Worm (Caenorhabditis elegans) whole organism, mixed stage, embryonic: Measurements from ENCODE around the gene C14C10.1.

Source experiments
- M03D4.4 ChIP-seq: sonication (generic microtip); optimal IDR thresholded peaks from 2 replicates; lab custom pipeline; 2017; ENCODE audit warnings: mild to moderate bottlenecking, missing genetic modification characterization, missing compliant biosample characterization
- bed-3 ChIP-seq: fragments of 200-800 bp; sonication (Bioruptor generic); optimal IDR thresholded peaks from 3 replicates; lab custom pipeline; 2018; ENCODE audit warnings: mild to moderate bottlenecking, missing genetic modification characterization, moderate library complexity, missing compliant biosample characterization
- blmp-1 ChIP-seq: fragments of 150-350 bp; optimal IDR thresholded peaks from 2 replicates; lab custom pipeline; 2014; ENCODE audit warnings: missing biosample characterization, missing genetic modification characterization
- ceh-39 ChIP-seq: fragments of 150-350 bp; optimal IDR thresholded peaks from 2 replicates; lab custom pipeline; 2014; ENCODE audit warnings: missing biosample characterization, missing genetic modification characterization
- ceh-43 ChIP-seq: fragments of 200-800 bp; sonication (Bioruptor generic); optimal IDR thresholded peaks from 2 replicates; lab custom pipeline; 2018; ENCODE audit warnings: mild to moderate bottlenecking, missing genetic modification characterization, moderate library complexity, missing compliant biosample characterization
- ceh-83 ChIP-seq: fragments of 200-800 bp; sonication (Bioruptor generic); optimal IDR thresholded peaks from 2 replicates; lab custom pipeline; 2018; ENCODE audit warnings: mild to moderate bottlenecking, missing genetic modification characterization, missing compliant biosample characterization
- ces-1 ChIP-seq: fragments of 150-350 bp; optimal IDR thresholded peaks from 2 replicates; lab custom pipeline; 2014; ENCODE audit warnings: missing biosample characterization, missing genetic modification reagents, missing genetic modification characterization
- cnd-1 ChIP-seq: fragments of 200-800 bp; sonication (Bioruptor generic); optimal IDR thresholded peaks from 2 replicates; lab custom pipeline; 2018; ENCODE audit warnings: mild to moderate bottlenecking, missing genetic modification characterization, missing compliant biosample characterization
- drap-1 ChIP-seq: fragments of 200-800 bp; sonication (Bioruptor generic); optimal IDR thresholded peaks from 3 replicates; lab custom pipeline; 2018; ENCODE audit warnings: mild to moderate bottlenecking, missing genetic modification characterization, missing compliant biosample characterization
- elt-1 ChIP-seq: sonication (generic microtip); optimal IDR thresholded peaks from 2 replicates; lab custom pipeline; 2017; ENCODE audit warnings: missing genetic modification characterization, mild to moderate bottlenecking, missing compliant biosample characterization, antibody characterized with exemption, moderate library complexity, borderline replicate concordance; ENCODE audit not compliant: insufficient read depth
- elt-3 ChIP-seq: fragments of 150-350 bp; optimal IDR thresholded peaks from 2 replicates; lab custom pipeline; 2014; ENCODE audit warnings: missing biosample characterization, missing genetic modification characterization
- flh-1 ChIP-seq: fragments of 200-800 bp; sonication (Bioruptor generic); optimal IDR thresholded peaks from 2 replicates; lab custom pipeline; 2018; ENCODE audit warnings: mild to moderate bottlenecking, missing genetic modification characterization, moderate library complexity, missing compliant biosample characterization
- ham-2 ChIP-seq: fragments of 200-800 bp; sonication (Bioruptor generic); optimal IDR thresholded peaks from 2 replicates; lab custom pipeline; 2018; ENCODE audit warnings: mild to moderate bottlenecking, missing genetic modification characterization, missing compliant biosample characterization
- hlh-1 ChIP-seq: fragments of 150-350 bp; optimal IDR thresholded peaks from 2 replicates; lab custom pipeline; 2014; ENCODE audit warnings: missing biosample characterization, missing genetic modification reagents, missing genetic modification characterization
- lin-13 ChIP-seq: fragments of 150-350 bp; optimal IDR thresholded peaks from 2 replicates; lab custom pipeline; 2014; ENCODE audit warnings: missing biosample characterization, missing genetic modification characterization
- lin-32 ChIP-seq: fragments of 200-800 bp; sonication (Bioruptor generic); optimal IDR thresholded peaks from 2 replicates; lab custom pipeline; 2018; ENCODE audit warnings: mild to moderate bottlenecking, missing genetic modification characterization, missing compliant biosample characterization
- lsy-2 ChIP-seq: fragments of 150-350 bp; optimal IDR thresholded peaks from 2 replicates; lab custom pipeline; 2014; ENCODE audit warnings: missing biosample characterization, missing genetic modification characterization
- mab-5 ChIP-seq: fragments of 150-350 bp; optimal IDR thresholded peaks from 2 replicates; lab custom pipeline; 2014; ENCODE audit warnings: missing biosample characterization, missing genetic modification characterization
- mep-1 ChIP-seq: fragments of 150-350 bp; optimal IDR thresholded peaks from 2 replicates; lab custom pipeline; 2017; ENCODE audit warnings: missing biosample characterization, missing genetic modification reagents, missing genetic modification characterization, inconsistent platforms
- mls-2 ChIP-seq: sonication (generic microtip); optimal IDR thresholded peaks from 2 replicates; lab custom pipeline; 2016; ENCODE audit warnings: mild to moderate bottlenecking, missing genetic modification characterization, moderate library complexity, missing compliant biosample characterization
- nhr-237 ChIP-seq: fragments of 150-350 bp; optimal IDR thresholded peaks from 2 replicates; lab custom pipeline; 2014; ENCODE audit warnings: missing biosample characterization, missing genetic modification characterization
- nhr-28 ChIP-seq: fragments of 150-350 bp; optimal IDR thresholded peaks from 2 replicates; lab custom pipeline; 2014; ENCODE audit warnings: missing biosample characterization, missing genetic modification characterization
- nhr-76 ChIP-seq: sonication (generic microtip); optimal IDR thresholded peaks from 2 replicates; lab custom pipeline; 2017; ENCODE audit warnings: missing biosample characterization, missing genetic modification characterization
- pha-4 ChIP-seq: fragments of 150-350 bp; optimal IDR thresholded peaks from 2 replicates; lab custom pipeline; 2018; ENCODE audit warnings: missing biosample characterization, missing genetic modification reagents, missing genetic modification characterization
- sem-2 ChIP-seq: fragments of 200-800 bp; sonication (Bioruptor generic); optimal IDR thresholded peaks from 2 replicates; lab custom pipeline; 2018; ENCODE audit warnings: mild to moderate bottlenecking, missing genetic modification characterization, missing compliant biosample characterization
- snpc-4 ChIP-seq: fragments of 150-350 bp; optimal IDR thresholded peaks from 2 replicates; lab custom pipeline; 2014; ENCODE audit warnings: missing biosample characterization, missing genetic modification characterization
- sptf-1 ChIP-seq: sonication (generic microtip); optimal IDR thresholded peaks from 2 replicates; lab custom pipeline; 2017; ENCODE audit warnings: mild to moderate bottlenecking, missing genetic modification characterization, moderate library complexity, missing compliant biosample characterization
- tbx-8 ChIP-seq: fragments of 200-800 bp; sonication (Bioruptor generic); optimal IDR thresholded peaks from 2 replicates; lab custom pipeline; 2018; ENCODE audit warnings: mild to moderate bottlenecking, missing genetic modification characterization, moderate library complexity, missing compliant biosample characterization
- unc-120 ChIP-seq: sonication (generic microtip); optimal IDR thresholded peaks from 2 replicates; lab custom pipeline; 2017; ENCODE audit warnings: missing genetic modification characterization, missing compliant biosample characterization; ENCODE audit not compliant: poor library complexity, severe bottlenecking
- unc-39 ChIP-seq: fragments of 150-350 bp; optimal IDR thresholded peaks from 2 replicates; lab custom pipeline; 2014; ENCODE audit warnings: missing biosample characterization, missing genetic modification characterization
- unc-62 ChIP-seq: fragments of 150-350 bp; optimal IDR thresholded peaks from 2 replicates; lab custom pipeline; 2014; ENCODE audit warnings: missing biosample characterization, missing genetic modification reagents, missing genetic modification characterization
- ztf-11 ChIP-seq: fragments of 150-350 bp; optimal IDR thresholded peaks from 2 replicates; lab custom pipeline; 2014; ENCODE audit warnings: missing biosample characterization, missing genetic modification characterization

C14C10.1 gene

ce11 chrV:12596795-12597194 lies 8.7 kb downstream of the C14C10.1 start:
- TF ChIP-seq ceh-39 (tag; lab: Kevin White, UChicago) (no peak), ham-2 (GFP tag; lab: Kevin White, UChicago) (peak; percentile 63), mls-2 (peak; percentile 87), nhr-237 (tag; lab: Kevin White, UChicago) (no peak), snpc-4 (tag; lab: Kevin White, UChicago) (no peak), sptf-1 (tag; lab: Kevin White, UChicago) (peak; percentile 85), elt-1 (tag; lab: Kevin White, UChicago) (no peak), bed-3 (peak; percentile 64), unc-120 (tag; lab: Kevin White, UChicago) (peak; percentile 42), lsy-2 (tag; lab: Kevin White, UChicago) (peak; percentile 42), cnd-1 (tag; lab: Kevin White, UChicago) (peak; percentile 78), hlh-1 (tag; lab: Kevin White, UChicago) (peak; percentile 53), lin-32 (GFP tag; lab: Kevin White, UChicago) (peak; percentile 48), unc-62 (no peak), ceh-83 (GFP tag; lab: Kevin White, UChicago) (peak; percentile 82), ces-1 (no peak), pha-4 (tag; lab: Kevin White, UChicago) (peak; percentile 63), M03D4.4 (tag; lab: Kevin White, UChicago) (peak; percentile 84), nhr-28 (tag; lab: Kevin White, UChicago) (no peak), drap-1 (GFP tag; lab: Kevin White, UChicago) (peak; percentile 83), sem-2 (GFP tag; lab: Kevin White, UChicago) (peak; percentile 67), flh-1 (GFP tag; lab: Kevin White, UChicago) (no peak), blmp-1 (tag; lab: Kevin White, UChicago) (no peak), tbx-8 (GFP tag; lab: Kevin White, UChicago) (peak; percentile 69), ceh-43 (GFP tag; lab: Kevin White, UChicago) (peak; percentile 59), lin-13 (tag; lab: Kevin White, UChicago) (peak; percentile 25)

ce11 chrV:12599110-12599509 lies 11.0 kb downstream of the C14C10.1 start, which contains the start of the genes C14C10.10 and ril-2:
Gene C14C10.10 (minus strand): TSS chrV:12599128.
Gene ril-2 (minus strand): TSS chrV:12599157.
- no peak for TF ChIP-seq nhr-76 (tag; lab: Kevin White, UChicago)
- TF ChIP-seq mab-5 (tag; lab: Kevin White, UChicago), result no peak
- TF ChIP-seq elt-1 (tag; lab: Kevin White, UChicago), result no peak
- no peak for TF ChIP-seq ham-2 (GFP tag; lab: Kevin White, UChicago)
- TF ChIP-seq unc-39, result no peak
- no peak for TF ChIP-seq lin-13 (tag; lab: Kevin White, UChicago)
- no peak for TF ChIP-seq mep-1 (tag; lab: Kevin White, UChicago)
- TF ChIP-seq ceh-43 (GFP tag; lab: Kevin White, UChicago), result no peak
- TF ChIP-seq elt-3 (tag; lab: Kevin White, UChicago), result no peak
- no peak for TF ChIP-seq lin-32 (GFP tag; lab: Kevin White, UChicago)
- TF ChIP-seq drap-1 (GFP tag; lab: Kevin White, UChicago), result no peak
- no peak for TF ChIP-seq blmp-1 (tag; lab: Kevin White, UChicago)
- TF ChIP-seq sptf-1 (tag; lab: Kevin White, UChicago), result no peak
- TF ChIP-seq lsy-2 (tag; lab: Kevin White, UChicago), result no peak
- TF ChIP-seq ces-1, result no peak
- no peak for TF ChIP-seq hlh-1 (tag; lab: Kevin White, UChicago)
- TF ChIP-seq M03D4.4 (tag; lab: Kevin White, UChicago), result no peak
- no peak for TF ChIP-seq mls-2

ce11 chrV:12599510-12600242 lies 11.5 kb downstream of the C14C10.1 start, which contains the start of gene C14C10.5:
Gene C14C10.5 (plus strand): TSS chrV:12600192.
- peak; percentile 1 for TF ChIP-seq mep-1 (tag; lab: Kevin White, UChicago)
- no peak for TF ChIP-seq drap-1 (GFP tag; lab: Kevin White, UChicago)

- TF ChIP-seq pha-4 (tag; lab: Kevin White, UChicago) (no peak), nhr-28 (tag; lab: Kevin White, UChicago) (no peak), nhr-76 (tag; lab: Kevin White, UChicago) (no peak), tbx-8 (GFP tag; lab: Kevin White, UChicago) (no peak), drap-1 (GFP tag; lab: Kevin White, UChicago) (no peak), blmp-1 (tag; lab: Kevin White, UChicago) (no peak), lin-13 (tag; lab: Kevin White, UChicago) (no peak), unc-62 (no peak), ztf-11 (no peak), sem-2 (GFP tag; lab: Kevin White, UChicago) (no peak)
- TF ChIP-seq, all 35 proteins: peak for 0
Measured at ce11 chrV:12601835-12602234, 13.7 kb downstream of the C14C10.1 start.
